3 worm cellular contexts compared by ENCODE assay signal in the genomic region with DNA sequence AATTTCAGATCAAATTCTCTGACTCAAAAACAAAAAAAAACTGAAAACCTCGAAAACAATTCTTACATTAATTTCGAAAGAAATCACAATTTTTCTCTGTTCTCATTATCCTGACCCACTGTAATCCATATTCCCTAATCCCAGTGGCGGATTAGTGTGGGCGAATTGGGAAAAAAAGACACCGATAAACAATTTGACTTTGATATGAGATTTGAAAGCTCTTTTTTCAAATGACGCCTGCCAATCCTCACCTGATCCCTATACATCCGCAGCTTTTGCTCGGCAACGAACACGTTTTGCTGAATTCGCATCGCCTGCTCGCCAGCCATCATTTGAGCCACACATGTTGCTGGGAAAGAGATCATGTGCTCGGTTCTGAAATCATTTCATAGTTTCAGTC.
TF ChIP-seq lines count a peak whose summit lies in the region.

No protein-coding gene starts in this region.

TF ChIP-seq in whole organism, L1 larva, 84 proteins besides CTCF, POLR2A, EP300 and RAD21:
- TF ChIP-seq dsc-1 (tag; optimal IDR thresholded peaks at IDR 0.05; lab: Kevin White, UChicago) (peak; percentile 61), fkh-10 (GFP tag; optimal IDR thresholded peaks at IDR 0.05; lab: Kevin White, UChicago) (no peak), fkh-8 (tag; optimal IDR thresholded peaks at IDR 0.05; lab: Kevin White, UChicago) (peak; percentile 48), hpl-2 (GFP tag; optimal IDR thresholded peaks at IDR 0.05; lab: Kevin White, UChicago) (no peak), rnt-1 (tag; optimal IDR thresholded peaks at IDR 0.05; lab: Kevin White, UChicago) (no peak), pag-3 (tag; optimal IDR thresholded peaks at IDR 0.05; lab: Kevin White, UChicago; ENCODE audit: borderline replicate concordance, insufficient read depth) (no peak), efl-1 (optimal IDR thresholded peaks at IDR 0.05; lab: Kevin White, UChicago) (no peak), efl-1 (GFP tag; optimal IDR thresholded peaks at IDR 0.05 in 1 of 2; lab: Kevin White, UChicago) (peak in 1 of 2 experiments; percentile 39), hlh-17 (GFP tag; optimal IDR thresholded peaks at IDR 0.05; lab: Kevin White, UChicago; ENCODE audit: borderline replicate concordance) (no peak), lin-35 (GFP tag; optimal IDR thresholded peaks at IDR 0.05; lab: Kevin White, UChicago) (no peak), nhr-12 (tag; optimal IDR thresholded peaks at IDR 0.05; lab: Kevin White, UChicago) (no peak), nhr-85 (tag; lab: Kevin White, UChicago) (peak; percentile 62), pax-3 (tag; optimal IDR thresholded peaks at IDR 0.05; lab: Kevin White, UChicago) (peak; percentile 61), unc-130 (tag; optimal IDR thresholded peaks at IDR 0.05; lab: Kevin White, UChicago) (no peak), snpc-4 (tag; optimal IDR thresholded peaks at IDR 0.05; lab: Kevin White, UChicago) (no peak)

TF ChIP-seq in whole organism, L4 larva, 104 proteins besides CTCF, POLR2A, EP300 and RAD21:
- TF ChIP-seq attf-4 (tag; optimal IDR thresholded peaks at IDR 0.05; lab: Kevin White, UChicago) = no peak
- TF ChIP-seq zip-2 (tag; optimal IDR thresholded peaks at IDR 0.05; lab: Kevin White, UChicago) = no peak
- no peak for TF ChIP-seq skn-1 (tag; optimal IDR thresholded peaks at IDR 0.05; lab: Kevin White, UChicago)
- no peak for TF ChIP-seq fkh-10 (GFP tag; optimal IDR thresholded peaks at IDR 0.05; lab: Kevin White, UChicago)
- TF ChIP-seq nhr-6 (tag; optimal IDR thresholded peaks at IDR 0.05; lab: Kevin White, UChicago) = no peak
- TF ChIP-seq aha-1 (tag; lab: Kevin White, UChicago) = peak; percentile 38
- TF ChIP-seq daf-8 (GFP tag; IDR thresholded peaks at IDR 0.05; lab: Robert Waterston, UW) = no peak
- no peak for TF ChIP-seq lsy-2 (tag; optimal IDR thresholded peaks at IDR 0.05; lab: Kevin White, UChicago)
- TF ChIP-seq ceh-44 (GFP tag; IDR thresholded peaks at IDR 0.05; lab: Robert Waterston, UW) = no peak
- TF ChIP-seq lim-7 (GFP tag; IDR thresholded peaks at IDR 0.05; lab: Robert Waterston, UW) = 0 out of 2 replicates have a peak, but pooled peaks have one; percentile 27

TF ChIP-seq in whole organism, early embryonic, 17 proteins besides CTCF, POLR2A, EP300 and RAD21:
- TF ChIP-seq ceh-36 (tag; optimal IDR thresholded peaks at IDR 0.05; lab: Kevin White, UChicago) (peak; percentile 46), scrt-1 (GFP tag; IDR thresholded peaks at IDR 0.05; lab: Robert Waterston, UW) (no peak), hnd-1 (tag; optimal IDR thresholded peaks at IDR 0.05; lab: Kevin White, UChicago) (no peak), sea-1 (GFP tag; conservative IDR thresholded peaks at IDR 0.05; lab: Robert Waterston, UW) (no peak), tbx-37 (GFP tag; conservative IDR thresholded peaks at IDR 0.05; lab: Robert Waterston, UW) (no peak)

Comparison
In these comparisons a context has a peak if more than half of its experiments do, and no peak if none do; other contexts are left out.
1. Of the 29 proteins assayed by ChIP-seq in both whole organism, L4 larva and whole organism, L1 larva: peak only in whole organism, L4 larva: aha-1; only in whole organism, L1 larva: none; in both: none; in neither: 28.